Worm (Caenorhabditis elegans): ENCODE data around the gene srg-67.

- TF ChIP-seq fkh-10 (GFP tag; optimal IDR thresholded peaks at IDR 0.05), result no peak
- TF ChIP-seq elt-3 (tag; optimal IDR thresholded peaks at IDR 0.05), result no peak
- no peak for TF ChIP-seq lir-3 (tag; optimal IDR thresholded peaks at IDR 0.05; ENCODE audit: poor library complexity)
- no peak for TF ChIP-seq jun-1 (tag; optimal IDR thresholded peaks at IDR 0.05)
Observed at ce11 chrV:5444037-5444436, 18.8 kb downstream of the srg-67 start.

Data from whole organism, L1 larva.